Fruit fly (Drosophila melanogaster) whole organism, embryonic: ENCODE results near the gene CG43750.

Source experiments
- Awh ChIP-seq: fragments of 200-800 bp; sonication (Bioruptor generic); IDR thresholded peaks from 2 replicates; pipeline ENCODE4, ENCODE4 v1.3.6; 2022; ENCODE audit warnings: missing biosample characterization, missing genetic modification characterization
- CG10462 ChIP-seq: fragments of 200-800 bp; sonication (Bioruptor generic); optimal IDR thresholded peaks from 2 replicates; lab custom pipeline; 2016; ENCODE audit warnings: missing biosample characterization, missing genetic modification characterization
- CG10543 ChIP-seq: fragments of 200-800 bp; sonication (Bioruptor generic); optimal IDR thresholded peaks from 3 replicates; lab custom pipeline; 2017; ENCODE audit warnings: missing biosample characterization, mild to moderate bottlenecking, missing genetic modification characterization, moderate library complexity
- CG11504 ChIP-seq: fragments of 200-800 bp; sonication (Bioruptor generic); optimal IDR thresholded peaks from 3 replicates; lab custom pipeline; 2019; ENCODE audit warnings: missing biosample characterization, mild to moderate bottlenecking, missing genetic modification characterization, moderate library complexity
- CG12219 ChIP-seq: fragments of 200-800 bp; sonication (Bioruptor generic); optimal IDR thresholded peaks from 3 replicates; lab custom pipeline; 2018; ENCODE audit warnings: missing biosample characterization, mild to moderate bottlenecking, missing genetic modification characterization
- CG14965 ChIP-seq: fragments of 200-800 bp; sonication (Bioruptor generic); optimal IDR thresholded peaks from 2 replicates; lab custom pipeline; 2016; ENCODE audit warnings: missing biosample characterization, missing genetic modification characterization, borderline replicate concordance
- CG15269 ChIP-seq: fragments of 200-800 bp; sonication (Bioruptor generic); optimal IDR thresholded peaks from 2 replicates; lab custom pipeline; 2018; ENCODE audit warnings: missing biosample characterization, mild to moderate bottlenecking, missing genetic modification characterization, moderate library complexity
- CG1529 ChIP-seq: fragments of 200-800 bp; sonication (Bioruptor generic); optimal IDR thresholded peaks from 3 replicates; lab custom pipeline; 2018; ENCODE audit warnings: missing biosample characterization, missing genetic modification characterization
- CG17359 ChIP-seq: fragments of 200-800 bp; sonication (Bioruptor generic); optimal IDR thresholded peaks from 3 replicates; lab custom pipeline; 2018; ENCODE audit warnings: missing biosample characterization, mild to moderate bottlenecking, missing genetic modification characterization, moderate library complexity
- CG17612 ChIP-seq: fragments of 200-800 bp; sonication (Bioruptor generic); IDR thresholded peaks from 2 replicates; pipeline ENCODE4 v1.3.6; 2022; ENCODE audit warnings: missing biosample characterization, missing genetic modification characterization
- CG17802 ChIP-seq: fragments of 200-800 bp; sonication (Bioruptor generic); optimal IDR thresholded peaks from 2 replicates; lab custom pipeline; 2018; ENCODE audit warnings: missing biosample characterization, mild to moderate bottlenecking, missing genetic modification characterization, moderate library complexity
- CG2120 ChIP-seq: fragments of 200-800 bp; sonication (Bioruptor generic); optimal IDR thresholded peaks from 3 replicates; lab custom pipeline; 2016; ENCODE audit warnings: missing biosample characterization, missing genetic modification characterization
- CG31388 ChIP-seq: fragments of 200-800 bp; sonication (Bioruptor generic); optimal IDR thresholded peaks from 2 replicates; lab custom pipeline; 2016; ENCODE audit warnings: missing biosample characterization, missing genetic modification characterization
- CG4617 ChIP-seq: fragments of 200-800 bp; sonication (Bioruptor generic); optimal IDR thresholded peaks from 3 replicates; lab custom pipeline; 2016; ENCODE audit warnings: missing biosample characterization, missing genetic modification characterization, borderline replicate concordance
- CG4820 ChIP-seq: fragments of 200-800 bp; sonication (Bioruptor generic); optimal IDR thresholded peaks from 3 replicates; lab custom pipeline; 2016; ENCODE audit warnings: missing biosample characterization, missing genetic modification characterization
- Fer3 ChIP-seq: fragments of 200-800 bp; sonication (Bioruptor generic); optimal IDR thresholded peaks from 2 replicates; lab custom pipeline; 2018; ENCODE audit warnings: missing biosample characterization, mild to moderate bottlenecking, missing genetic modification characterization, moderate library complexity
- Gsc ChIP-seq: fragments of 200-800 bp; sonication (Bioruptor generic); IDR thresholded peaks from 2 replicates; pipeline ENCODE4 v1.3.6; 2022; ENCODE audit warnings: missing biosample characterization, missing genetic modification characterization
- Hsf ChIP-seq: fragments of 200-800 bp; sonication (Bioruptor generic); optimal IDR thresholded peaks from 3 replicates; lab custom pipeline; 2016; ENCODE audit warnings: missing biosample characterization, missing genetic modification characterization
- Med ChIP-seq: fragments of 200-800 bp; sonication (Bioruptor generic); peaks from one replicate; lab custom pipeline; 2016; ENCODE audit warnings: missing biosample characterization, missing genetic modification characterization, mild to moderate bottlenecking, inconsistent platforms, moderate library complexity
- PHDP ChIP-seq: fragments of 200-800 bp; sonication (Bioruptor generic); optimal IDR thresholded peaks from 3 replicates; lab custom pipeline; 2018; ENCODE audit warnings: missing biosample characterization, mild to moderate bottlenecking, missing genetic modification characterization, moderate library complexity
- Ptx1 ChIP-seq: fragments of 200-800 bp; sonication (Bioruptor generic); IDR thresholded peaks from 2 replicates; pipeline ENCODE4 v1.3.6; 2022; ENCODE audit warnings: missing biosample characterization, missing genetic modification characterization
- Sox100B ChIP-seq: fragments of 200-800 bp; sonication (Bioruptor generic); optimal IDR thresholded peaks from 3 replicates; lab custom pipeline; 2018; ENCODE audit warnings: missing biosample characterization, mild to moderate bottlenecking, missing genetic modification characterization
- Taf1 ChIP-seq: fragments of 200-800 bp; sonication (Bioruptor generic); IDR thresholded peaks from 2 replicates; pipeline ENCODE4 v1.3.6; 2022; ENCODE audit warnings: missing biosample characterization, missing genetic modification characterization
- Trl ChIP-seq, 3 experiments: fragments of >200 bp in 2 of 3; fragments of 200-800 bp in 1 of 3; sonication (Bioruptor generic) in 1 of 3; optimal IDR thresholded peaks; 2 replicates in 1 of 3; 3 replicates in 2 of 3; lab custom pipeline; 2016 to 2017; ENCODE audit warnings: missing biosample characterization in 1 of 3, missing genetic modification characterization in 1 of 3
- abd-A ChIP-seq: fragments of 200-800 bp; sonication (Bioruptor generic); optimal IDR thresholded peaks from 3 replicates; lab custom pipeline; 2019; ENCODE audit warnings: missing biosample characterization, mild to moderate bottlenecking, missing genetic modification characterization, moderate library complexity
- az2 ChIP-seq: fragments of 200-800 bp; sonication (Bioruptor generic); optimal IDR thresholded peaks from 3 replicates; lab custom pipeline; 2016; ENCODE audit warnings: missing biosample characterization, missing genetic modification characterization
- bowl ChIP-seq: fragments of 200-800 bp; sonication (Bioruptor generic); IDR thresholded peaks from 2 replicates; pipeline ENCODE4 v1.3.6; 2022; ENCODE audit warnings: missing biosample characterization, missing genetic modification characterization
- caup ChIP-seq: fragments of 200-800 bp; sonication (Bioruptor generic); optimal IDR thresholded peaks from 3 replicates; lab custom pipeline; 2017; ENCODE audit warnings: missing biosample characterization, mild to moderate bottlenecking, missing genetic modification characterization, moderate library complexity; ENCODE audit not compliant: severe bottlenecking
- cg ChIP-seq: fragments of 200-800 bp; sonication (Bioruptor generic); optimal IDR thresholded peaks from 3 replicates; lab custom pipeline; 2019; ENCODE audit warnings: missing biosample characterization, mild to moderate bottlenecking, missing genetic modification characterization, moderate library complexity
- chinmo ChIP-seq: fragments of 200-800 bp; sonication (Bioruptor generic); IDR thresholded peaks from 4 replicates; pipeline ENCODE4 v1.3.6; 2022; ENCODE audit warnings: missing biosample characterization, missing genetic modification characterization; ENCODE audit not compliant: partially characterized antibody
- en ChIP-seq: fragments of 200-800 bp; sonication (Bioruptor generic); optimal IDR thresholded peaks from 2 replicates; lab custom pipeline; 2016; ENCODE audit warnings: missing biosample characterization, missing genetic modification characterization
- gfzf ChIP-seq: fragments of 200-800 bp; sonication (Bioruptor generic); optimal IDR thresholded peaks from 2 replicates; lab custom pipeline; 2016; ENCODE audit warnings: missing biosample characterization, mild to moderate bottlenecking, missing genetic modification characterization, moderate library complexity
- ind ChIP-seq: fragments of 200-800 bp; sonication (Bioruptor generic); optimal IDR thresholded peaks from 3 replicates; lab custom pipeline; 2016; ENCODE audit warnings: missing biosample characterization, missing genetic modification characterization
- nau ChIP-seq: fragments of 200-800 bp; sonication (Bioruptor generic); optimal IDR thresholded peaks from 3 replicates; lab custom pipeline; 2017; ENCODE audit warnings: missing biosample characterization, mild to moderate bottlenecking, missing genetic modification characterization, missing genetic modification reagents
- nom ChIP-seq: fragments of 200-800 bp; sonication (Bioruptor generic); optimal IDR thresholded peaks from 2 replicates; lab custom pipeline; 2017; ENCODE audit warnings: missing biosample characterization, missing genetic modification characterization, mild to moderate bottlenecking, moderate library complexity, missing genetic modification reagents
- pnt ChIP-seq: fragments of 200-800 bp; sonication (Bioruptor generic); optimal IDR thresholded peaks from 3 replicates; lab custom pipeline; 2016; ENCODE audit warnings: missing biosample characterization, missing genetic modification characterization
- pros ChIP-seq: fragments of 200-800 bp; sonication (Bioruptor generic); optimal IDR thresholded peaks from 3 replicates; lab custom pipeline; 2019; ENCODE audit warnings: missing biosample characterization, mild to moderate bottlenecking, missing genetic modification characterization, moderate library complexity
- sens ChIP-seq: fragments of 200-800 bp; sonication (Bioruptor generic); peaks from one replicate; lab custom pipeline; 2016; ENCODE audit warnings: missing biosample characterization, missing genetic modification characterization
- seq ChIP-seq: fragments of 200-800 bp; sonication (Bioruptor generic); IDR thresholded peaks from 2 replicates; pipeline ENCODE4 v1.3.6; 2022; ENCODE audit warnings: missing biosample characterization, missing genetic modification characterization
- so ChIP-seq: fragments of 200-800 bp; sonication (Bioruptor generic); IDR thresholded peaks from 3 replicates; pipeline ENCODE4 v1.3.6; 2022; ENCODE audit warnings: missing biosample characterization, missing genetic modification characterization
- sob ChIP-seq: fragments of 200-800 bp; sonication (Bioruptor generic); IDR thresholded peaks from 2 replicates; pipeline ENCODE4 v1.3.6; 2022; ENCODE audit warnings: missing biosample characterization, missing genetic modification characterization
- sqz ChIP-seq: fragments of 200-800 bp; sonication (Bioruptor generic); optimal IDR thresholded peaks from 3 replicates; lab custom pipeline; 2018; ENCODE audit warnings: missing biosample characterization, mild to moderate bottlenecking, missing genetic modification characterization
- vnd ChIP-seq: fragments of 200-800 bp; sonication (Bioruptor generic); IDR thresholded peaks from 3 replicates; pipeline ENCODE4 v1.3.6; 2022; ENCODE audit warnings: missing biosample characterization, missing genetic modification characterization; ENCODE audit not compliant: partially characterized antibody
- vvl ChIP-seq: fragments of 200-800 bp; sonication (Bioruptor generic); IDR thresholded peaks from 2 replicates; pipeline ENCODE4 v1.3.6; 2022; ENCODE audit warnings: missing biosample characterization, missing genetic modification characterization
- wek ChIP-seq: fragments of 200-800 bp; sonication (Bioruptor generic); optimal IDR thresholded peaks from 3 replicates; lab custom pipeline; 2018; ENCODE audit warnings: missing biosample characterization, mild to moderate bottlenecking, missing genetic modification characterization, moderate library complexity
- z ChIP-seq: fragments of 200-800 bp; sonication (Bioruptor generic); IDR thresholded peaks from 3 replicates; pipeline ENCODE4 v1.3.6; 2022; ENCODE audit warnings: missing biosample characterization, missing genetic modification characterization

Gene CG43750

dm6 chr2L:2427384-2428208 is 37.1 kb upstream of the CG43750 start:
- TF ChIP-seq vvl (GFP tag; lab: Robert Waterston, UW) (peak; percentile 39; the same call in 1 of the 2 replicates), abd-A (tag; lab: Kevin White, UChicago) (peak; percentile 78), cg (GFP tag; lab: Kevin White, UChicago) (peak; percentile 50), Med (GFP tag; lab: Kevin White, UChicago) (peak; percentile 37), seq (GFP tag; lab: Robert Waterston, UW) (no peak), Awh (GFP tag; lab: Robert Waterston, UW) (peak; percentile 43; the same call in 1 of the 2 replicates), chinmo (GFP tag; lab: Robert Waterston, UW) (peak; percentile 75; the same call in 1 of the 4 replicates), Taf1 (GFP tag; lab: Robert Waterston, UW) (no peak), z (GFP tag; lab: Robert Waterston, UW) (peak; percentile 81), sens (peak; percentile 60), CG17359 (no peak), pros (peak; percentile 100), CG11504 (tag; lab: Kevin White, UChicago) (peak; percentile 3), az2 (no peak), pnt (GFP tag; lab: Kevin White, UChicago) (no peak), Trl (optimal IDR thresholded peaks at IDR 0.05; lab: Kevin White, UChicago) (peak in 1 of 2 experiments; percentile 52), Trl (GFP tag; optimal IDR thresholded peaks at IDR 0.05; lab: Kevin White, UChicago) (no peak), nom (GFP tag; lab: Kevin White, UChicago) (no peak)

- TF ChIP-seq CG17802 (no peak), abd-A (tag; lab: Kevin White, UChicago) (no peak), CG10462 (GFP tag; lab: Kevin White, UChicago) (no peak), wek (GFP tag; lab: Kevin White, UChicago) (no peak), ind (peak; percentile 65), CG17612 (GFP tag; lab: Robert Waterston, UW) (no peak), CG4820 (GFP tag; lab: Kevin White, UChicago) (peak; percentile 46), nau (GFP tag; lab: Kevin White, UChicago) (peak; percentile 32), CG2120 (GFP tag; lab: Kevin White, UChicago) (peak; percentile 38), gfzf (no peak), CG15269 (peak; percentile 55), CG14965 (GFP tag; lab: Kevin White, UChicago) (no peak), Fer3 (peak; percentile 22), en (GFP tag; lab: Kevin White, UChicago) (peak; percentile 29), sob (GFP tag; lab: Robert Waterston, UW) (peak; percentile 46; the same call in 1 of the 2 replicates), CG4617 (no peak), bowl (GFP tag; lab: Robert Waterston, UW) (no peak), sqz (no peak), Ptx1 (GFP tag; lab: Robert Waterston, UW) (peak; percentile 63), Hsf (peak; percentile 56), so (GFP tag; lab: Robert Waterston, UW) (no peak), Gsc (GFP tag; lab: Robert Waterston, UW) (no peak), caup (no peak), CG12219 (peak; percentile 52), CG10543 (no peak), Sox100B (GFP tag; lab: Kevin White, UChicago) (peak; percentile 44), CG1529 (peak; percentile 38), PHDP (tag; lab: Kevin White, UChicago) (peak; percentile 39), CG31388 (GFP tag; lab: Kevin White, UChicago) (peak; percentile 26), vnd (GFP tag; lab: Robert Waterston, UW) (no peak)
These were observed 36.1 kb upstream of the CG43750 start for dm6 chr2L:2426444-2427188.
